Worm (Caenorhabditis elegans): ENCODE data around the gene C09G1.5.

C09G1.5 gene

DNA sequence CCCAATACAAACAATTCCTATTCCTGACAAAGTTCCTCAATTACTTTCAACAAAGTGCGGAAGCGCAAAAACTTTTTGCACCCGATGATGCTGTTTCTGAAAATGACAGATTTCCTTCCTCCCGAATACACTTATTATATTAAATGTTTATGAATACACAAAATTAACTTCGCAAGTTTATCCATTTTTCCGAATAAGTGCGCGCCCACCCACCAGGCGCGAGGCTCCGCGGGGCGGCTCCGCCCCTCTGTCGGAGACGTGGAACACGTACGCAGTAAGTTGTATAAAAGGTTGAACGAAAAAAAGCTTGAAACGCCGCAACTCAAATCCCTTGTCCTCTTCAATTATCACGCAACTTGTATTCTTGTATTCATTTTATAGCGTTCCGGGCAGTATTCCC lies at the start of gene C09G1.5:
C09G1.5 (plus strand) TSS at position 301 of the 400 bp plus-strand sequence.
- TF ChIP-seq ceh-82 (tag; optimal IDR thresholded peaks at IDR 0.05), result no peak
- no peak for TF ChIP-seq nhr-77 (tag; optimal IDR thresholded peaks at IDR 0.05)
- TF ChIP-seq mdl-1 (tag; optimal IDR thresholded peaks at IDR 0.05), result no peak
- no peak for TF ChIP-seq fos-1 (tag; optimal IDR thresholded peaks at IDR 0.05)
- no peak for TF ChIP-seq crh-2 (tag; optimal IDR thresholded peaks at IDR 0.05)
- TF ChIP-seq lin-13 (GFP tag; optimal IDR thresholded peaks at IDR 0.05), result no peak
- TF ChIP-seq C34F6.9 (tag; optimal IDR thresholded peaks at IDR 0.05), result no peak
- no peak for TF ChIP-seq gmeb-1 (tag; optimal IDR thresholded peaks at IDR 0.05)
- TF ChIP-seq nhr-6 (tag; optimal IDR thresholded peaks at IDR 0.05), result no peak
- TF ChIP-seq sma-3 (GFP tag; optimal IDR thresholded peaks at IDR 0.05), result no peak
- no peak for TF ChIP-seq sma-9 (GFP tag; optimal IDR thresholded peaks at IDR 0.05)
- no peak for TF ChIP-seq sma-9 (tag; optimal IDR thresholded peaks at IDR 0.05)
- TF ChIP-seq nhr-237 (tag; optimal IDR thresholded peaks at IDR 0.05), result no peak

- TF ChIP-seq mbf-1 (tag; optimal IDR thresholded peaks at IDR 0.05) (no peak), ceh-82 (tag; optimal IDR thresholded peaks at IDR 0.05) (no peak), unc-39 (tag; optimal IDR thresholded peaks at IDR 0.05) (no peak)
These were observed 48.5 kb upstream of the C09G1.5 start, which contains the start of gene npr-33 for ce11 chrX:15910328-15910727. npr-33 (plus strand) TSS chrX:15910628.

DNA sequence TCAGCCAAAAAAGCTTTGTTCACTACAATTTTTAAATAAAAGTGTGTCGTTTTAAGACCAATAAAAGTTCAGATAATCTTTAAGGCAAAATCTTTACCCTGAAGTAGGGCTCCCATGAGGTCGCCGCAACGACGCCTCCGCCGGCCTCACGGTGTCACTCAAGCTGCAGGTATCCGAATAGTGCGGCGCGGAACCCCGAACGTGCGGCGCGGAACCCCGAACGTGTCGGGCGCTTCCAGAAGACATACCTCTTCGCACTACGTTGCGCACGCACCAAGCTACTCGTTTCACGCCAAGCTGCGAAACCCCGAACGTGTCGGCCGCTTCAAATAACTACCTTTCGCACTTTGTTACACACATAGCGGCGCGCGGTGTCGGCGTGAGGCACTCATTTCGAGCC lies 46.0 kb upstream of the C09G1.5 start:
- TF ChIP-seq Y55F3AM.14 (GFP tag; optimal IDR thresholded peaks at IDR 0.05) (no peak), sma-3 (GFP tag; optimal IDR thresholded peaks at IDR 0.05) (no peak), lin-11 (tag; optimal IDR thresholded peaks at IDR 0.05) (no peak)

- no peak for TF ChIP-seq unc-62 (GFP tag; optimal IDR thresholded peaks at IDR 0.05)
- no peak for TF ChIP-seq lin-39 (tag; optimal IDR thresholded peaks at IDR 0.05)
- no peak for TF ChIP-seq Y55F3AM.14 (GFP tag; optimal IDR thresholded peaks at IDR 0.05)
- TF ChIP-seq ztf-11 (tag; optimal IDR thresholded peaks at IDR 0.05), result no peak
- TF ChIP-seq nhr-11 (tag; optimal IDR thresholded peaks at IDR 0.05), result no peak
These were observed 43.1 kb upstream of the C09G1.5 start for ce11 chrX:15915774-15916173.

DNA sequence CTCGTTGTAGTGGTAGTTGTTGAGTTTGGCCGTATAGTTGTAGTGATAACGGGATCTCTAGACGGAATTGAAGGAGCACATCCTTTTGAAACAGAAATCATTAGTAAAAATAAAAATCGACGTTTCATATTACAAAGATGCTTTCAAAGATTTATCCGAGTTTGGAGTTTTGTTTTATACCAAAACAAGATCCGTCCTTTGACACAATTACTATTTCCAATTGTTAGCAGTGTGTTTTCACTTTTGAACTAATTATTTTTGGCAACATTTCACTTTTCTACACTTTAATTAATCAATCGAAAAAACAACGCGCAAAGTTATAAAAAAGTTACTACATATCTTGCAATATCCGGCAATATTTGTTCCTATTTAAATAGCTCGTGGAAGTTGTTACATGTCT lies 41.9 kb upstream of the C09G1.5 start, which contains the start of the genes F31B9.4 and F31B9.2:
F31B9.4 (minus strand) TSS at position 101 of the 400 bp plus-strand sequence.
F31B9.2 (plus strand) TSS at position 368 of the 400 bp plus-strand sequence.
- no peak for TF ChIP-seq ceh-82 (tag; optimal IDR thresholded peaks at IDR 0.05)
- no peak for TF ChIP-seq nhr-11 (tag; optimal IDR thresholded peaks at IDR 0.05)
- TF ChIP-seq aly-2 (tag; optimal IDR thresholded peaks at IDR 0.05), result no peak
- TF ChIP-seq lsy-2 (tag; optimal IDR thresholded peaks at IDR 0.05), result no peak
- no peak for TF ChIP-seq nhr-10 (tag; optimal IDR thresholded peaks at IDR 0.05)
- no peak for TF ChIP-seq zag-1 (tag; optimal IDR thresholded peaks at IDR 0.05)
- no peak for TF ChIP-seq elt-1 (tag; optimal IDR thresholded peaks at IDR 0.05)
- no peak for TF ChIP-seq sem-4 (tag; optimal IDR thresholded peaks at IDR 0.05)
- no peak for TF ChIP-seq egl-27 (tag; optimal IDR thresholded peaks at IDR 0.05)
- TF ChIP-seq skn-1 (tag; optimal IDR thresholded peaks at IDR 0.05), result no peak
- TF ChIP-seq nhr-6 (tag; optimal IDR thresholded peaks at IDR 0.05), result no peak
- TF ChIP-seq ztf-11 (tag; optimal IDR thresholded peaks at IDR 0.05), result no peak
- no peak for TF ChIP-seq C34F6.9 (tag; optimal IDR thresholded peaks at IDR 0.05)

- TF ChIP-seq nhr-129 (tag; optimal IDR thresholded peaks at IDR 0.05) (no peak), zag-1 (tag; optimal IDR thresholded peaks at IDR 0.05) (no peak), skn-1 (tag; optimal IDR thresholded peaks at IDR 0.05) (no peak), ztf-1 (GFP tag; conservative IDR thresholded peaks at IDR 0.05) (no peak), elt-3 (tag; optimal IDR thresholded peaks at IDR 0.05) (no peak), dmd-4 (tag; optimal IDR thresholded peaks at IDR 0.05) (no peak), nhr-25 (tag; optimal IDR thresholded peaks at IDR 0.05) (no peak), nhr-21 (tag; optimal IDR thresholded peaks at IDR 0.05) (no peak), C34F6.9 (tag; optimal IDR thresholded peaks at IDR 0.05) (no peak)
These were observed 39.5 kb upstream of the C09G1.5 start, which contains the start of gene F31B9.7 for ce11 chrX:15919372-15919771. F31B9.7 (plus strand) TSS chrX:15919672.
